Fruit fly (Drosophila melanogaster): ENCODE data around the gene kin17.

Gene kin17

dm6 chr3L:20402665-20403492 lies 46.3 kb downstream of the kin17 start (continued):
- peak; percentile 49 for TF ChIP-seq vri (GFP tag; optimal IDR thresholded peaks at IDR 0.05)
- peak; percentile 60 for TF ChIP-seq topi (GFP tag; optimal IDR thresholded peaks at IDR 0.05)
- peak; percentile 83 for TF ChIP-seq Ets96B (tag; optimal IDR thresholded peaks at IDR 0.05)
- TF ChIP-seq cyc (GFP tag; optimal IDR thresholded peaks at IDR 0.05): peak; percentile 53
- TF ChIP-seq Blimp-1 (GFP tag; optimal IDR thresholded peaks at IDR 0.05): no peak
- peak; percentile 24 for TF ChIP-seq Sox15 (GFP tag; optimal IDR thresholded peaks at IDR 0.05)
- TF ChIP-seq Ets21C (GFP tag; optimal IDR thresholded peaks at IDR 0.05): peak; percentile 46
- peak; percentile 66 for TF ChIP-seq achi (GFP tag; optimal IDR thresholded peaks at IDR 0.05)
- TF ChIP-seq CG11294 (GFP tag; IDR thresholded peaks at IDR 0.05): no peak
- TF ChIP-seq CG6276 (GFP tag; optimal IDR thresholded peaks at IDR 0.05): no peak
- peak; percentile 34 for TF ChIP-seq CG8319 (GFP tag; optimal IDR thresholded peaks at IDR 0.05)
- peak; percentile 39 for TF ChIP-seq CG10631 (GFP tag; optimal IDR thresholded peaks at IDR 0.05)
- TF ChIP-seq CG8119 (GFP tag; IDR thresholded peaks at IDR 0.05): no peak
- TF ChIP-seq fd59A (GFP tag; optimal IDR thresholded peaks at IDR 0.05): peak; percentile 72
- TF ChIP-seq Hr4 (GFP tag; optimal IDR thresholded peaks at IDR 0.05): no peak
- TF ChIP-seq Sox14 (GFP tag; optimal IDR thresholded peaks at IDR 0.05): peak; percentile 56
- peak; percentile 85 for TF ChIP-seq CG3032 (tag; optimal IDR thresholded peaks at IDR 0.05)
- TF ChIP-seq CG6163 (GFP tag; IDR thresholded peaks at IDR 0.05): peak; percentile 77
- peak; percentile 25; the same call in 1 of the 2 replicates for TF ChIP-seq CG15336 (GFP tag; IDR thresholded peaks at IDR 0.05)
- no peak for TF ChIP-seq CG6854 (GFP tag; optimal IDR thresholded peaks at IDR 0.05)
- TF ChIP-seq Eip93F (GFP tag; optimal IDR thresholded peaks at IDR 0.05): peak; percentile 23
- TF ChIP-seq CG11762 (GFP tag; optimal IDR thresholded peaks at IDR 0.05; ENCODE audit: insufficient read depth): peak; percentile 46
- TF ChIP-seq Eip75B (GFP tag; optimal IDR thresholded peaks at IDR 0.05): peak; percentile 69
- peak; percentile 76 for TF ChIP-seq CG6808 (GFP tag; optimal IDR thresholded peaks at IDR 0.05)
- peak; percentile 86 for TF ChIP-seq dsx (GFP tag; optimal IDR thresholded peaks at IDR 0.05; ENCODE audit: poor library complexity, severe bottlenecking)
- peak; percentile 80 for TF ChIP-seq svp (GFP tag)
- no peak for TF ChIP-seq fd85E (GFP tag; optimal IDR thresholded peaks at IDR 0.05)
- TF ChIP-seq CG32006 (GFP tag; optimal IDR thresholded peaks at IDR 0.05): no peak
- peak; percentile 55 to 86 for TF ChIP-seq ss (GFP tag; optimal IDR thresholded peaks at IDR 0.05)
- peak; percentile 72 for TF ChIP-seq Smox (GFP tag; optimal IDR thresholded peaks at IDR 0.05)
- peak; percentile 55 for TF ChIP-seq CG7368 (GFP tag; optimal IDR thresholded peaks at IDR 0.05)
- peak; percentile 60 for TF ChIP-seq CG34406 (GFP tag; optimal IDR thresholded peaks at IDR 0.05)
- peak; percentile 54 for TF ChIP-seq esn (GFP tag; optimal IDR thresholded peaks at IDR 0.05)
- peak in 1 of 2 experiments; percentile 57 for TF ChIP-seq salr (GFP tag; optimal IDR thresholded peaks at IDR 0.05)
- no peak for TF ChIP-seq Hr38 (GFP tag; optimal IDR thresholded peaks at IDR 0.05)
- peak; percentile 62 for TF ChIP-seq Met (GFP tag; optimal IDR thresholded peaks at IDR 0.05)

dm6 chr3L:20403493-20404379 lies 47.1 kb downstream of the kin17 start:
- TF ChIP-seq CG6808 (GFP tag; optimal IDR thresholded peaks at IDR 0.05) (peak; percentile 80), CG11902 (GFP tag; optimal IDR thresholded peaks at IDR 0.05) (peak; percentile 67), CG3919 (GFP tag; optimal IDR thresholded peaks at IDR 0.05) (peak; percentile 35), CG32006 (GFP tag; optimal IDR thresholded peaks at IDR 0.05) (peak; percentile 68), CG6276 (GFP tag; optimal IDR thresholded peaks at IDR 0.05) (peak; percentile 5), Blimp-1 (GFP tag; optimal IDR thresholded peaks at IDR 0.05) (peak; percentile 62), CG10669 (GFP tag; optimal IDR thresholded peaks at IDR 0.05) (peak; percentile 63), CG31627 (GFP tag; optimal IDR thresholded peaks at IDR 0.05) (peak; percentile 83), Eip93F (GFP tag; optimal IDR thresholded peaks at IDR 0.05) (peak; percentile 37), CG9139 (GFP tag; optimal IDR thresholded peaks at IDR 0.05) (peak; percentile 0), Sox15 (GFP tag; optimal IDR thresholded peaks at IDR 0.05) (peak; percentile 75), CG8319 (GFP tag; optimal IDR thresholded peaks at IDR 0.05) (peak; percentile 33), svp (GFP tag) (peak; percentile 93), lz (GFP tag; optimal IDR thresholded peaks at IDR 0.05) (peak; percentile 75), CG10631 (GFP tag; optimal IDR thresholded peaks at IDR 0.05) (peak; percentile 70), CG11294 (GFP tag; IDR thresholded peaks at IDR 0.05) (no peak), Sox102F (GFP tag; optimal IDR thresholded peaks at IDR 0.05) (peak; percentile 51), spab (GFP tag; optimal IDR thresholded peaks at IDR 0.05) (peak; percentile 62), OdsH (GFP tag; optimal IDR thresholded peaks at IDR 0.05) (peak; percentile 63), fkh (GFP tag; optimal IDR thresholded peaks at IDR 0.05) (no peak)

Data from whole organism, prepupa.